Fruit fly (Drosophila melanogaster) whole organism, embryonic: ENCODE results near the gene Zwilch.

Source experiments
- Atf-2 ChIP-seq: fragments of 200-800 bp; sonication (Bioruptor generic); optimal IDR thresholded peaks from 2 replicates; lab custom pipeline; 2016; ENCODE audit warnings: missing biosample characterization, missing genetic modification characterization
- Blimp-1 ChIP-seq: fragments of 200-800 bp; sonication (Bioruptor generic); optimal IDR thresholded peaks from 3 replicates; lab custom pipeline; 2018; ENCODE audit warnings: missing biosample characterization, missing genetic modification characterization, mild to moderate bottlenecking, moderate library complexity, missing genetic modification reagents
- CG1024 ChIP-seq: fragments of 200-800 bp; sonication (Bioruptor generic); IDR thresholded peaks from 2 replicates; pipeline ENCODE4 v1.3.6; 2022; ENCODE audit warnings: missing biosample characterization, missing genetic modification characterization
- CG10979 ChIP-seq: fragments of 200-800 bp; sonication (Bioruptor generic); optimal IDR thresholded peaks from 2 replicates; lab custom pipeline; 2018; ENCODE audit warnings: missing biosample characterization, mild to moderate bottlenecking, missing genetic modification characterization, moderate library complexity
- CG11093 ChIP-seq: fragments of 200-800 bp; sonication (Bioruptor generic); IDR thresholded peaks from 3 replicates; pipeline ENCODE4 v1.3.6; 2022; ENCODE audit warnings: missing biosample characterization, missing genetic modification characterization
- CG11695 ChIP-seq: fragments of 200-800 bp; sonication (Bioruptor generic); IDR thresholded peaks from 3 replicates; pipeline ENCODE4 v1.3.6; 2022; ENCODE audit warnings: missing biosample characterization, missing genetic modification characterization
- CG11723 ChIP-seq: fragments of 200-800 bp; sonication (Bioruptor generic); optimal IDR thresholded peaks from 2 replicates; lab custom pipeline; 2017; ENCODE audit warnings: missing biosample characterization, mild to moderate bottlenecking, missing genetic modification characterization
- CG1233 ChIP-seq: fragments of 200-800 bp; sonication (Bioruptor generic); optimal IDR thresholded peaks from 4 replicates; lab custom pipeline; 2018; ENCODE audit warnings: missing biosample characterization, mild to moderate bottlenecking, missing genetic modification characterization
- CG13287 ChIP-seq: fragments of 200-800 bp; sonication (Bioruptor generic); IDR thresholded peaks from 2 replicates; pipeline ENCODE4 v1.3.6; 2022; ENCODE audit warnings: missing biosample characterization, missing genetic modification characterization; ENCODE audit not compliant: partially characterized antibody
- CG1529 ChIP-seq: fragments of 200-800 bp; sonication (Bioruptor generic); optimal IDR thresholded peaks from 3 replicates; lab custom pipeline; 2018; ENCODE audit warnings: missing biosample characterization, missing genetic modification characterization
- CG30020 ChIP-seq: fragments of 200-800 bp; optimal IDR thresholded peaks from 2 replicates; lab custom pipeline; 2019; ENCODE audit warnings: missing biosample characterization, mild to moderate bottlenecking, missing genetic modification characterization, moderate library complexity
- CG3065 ChIP-seq: fragments of 200-800 bp; sonication (Bioruptor generic); optimal IDR thresholded peaks from 2 replicates; lab custom pipeline; 2016; ENCODE audit warnings: missing biosample characterization, missing genetic modification characterization
- CG33557 ChIP-seq: fragments of 200-800 bp; sonication (Bioruptor generic); optimal IDR thresholded peaks from 2 replicates; lab custom pipeline; 2019; ENCODE audit warnings: missing biosample characterization, mild to moderate bottlenecking, missing genetic modification characterization, moderate library complexity
- CG4424 ChIP-seq: fragments of 200-800 bp; sonication (Bioruptor generic); optimal IDR thresholded peaks from 3 replicates; lab custom pipeline; 2016; ENCODE audit warnings: missing biosample characterization, missing genetic modification characterization
- CG4854 ChIP-seq: fragments of 200-800 bp; sonication (Bioruptor generic); optimal IDR thresholded peaks from 2 replicates; lab custom pipeline; 2016; ENCODE audit warnings: missing biosample characterization, missing genetic modification characterization, inconsistent platforms
- CG5180 ChIP-seq: fragments of 200-800 bp; sonication (Bioruptor generic); optimal IDR thresholded peaks from 3 replicates; lab custom pipeline; 2017; ENCODE audit warnings: missing biosample characterization, missing genetic modification characterization, mild to moderate bottlenecking, moderate library complexity, missing genetic modification reagents
- CG5953 ChIP-seq: fragments of 200-800 bp; sonication (Bioruptor generic); IDR thresholded peaks from 2 replicates; pipeline ENCODE4 v1.3.6; 2022; ENCODE audit warnings: missing biosample characterization, missing genetic modification characterization
- CG7745 ChIP-seq: fragments of 200-800 bp; sonication (Bioruptor generic); optimal IDR thresholded peaks from 2 replicates; lab custom pipeline; 2018; ENCODE audit warnings: missing biosample characterization, mild to moderate bottlenecking, missing genetic modification characterization, moderate library complexity
- CG8089 ChIP-seq: fragments of 200-800 bp; sonication (Bioruptor generic); optimal IDR thresholded peaks from 3 replicates; lab custom pipeline; 2016; ENCODE audit warnings: missing biosample characterization, missing genetic modification characterization
- CG9876 ChIP-seq: fragments of 200-800 bp; sonication (Bioruptor generic); optimal IDR thresholded peaks from 2 replicates; lab custom pipeline; 2016; ENCODE audit warnings: missing biosample characterization, missing genetic modification characterization
- Camta ChIP-seq: fragments of 200-800 bp; sonication (Bioruptor generic); optimal IDR thresholded peaks from 2 replicates; lab custom pipeline; 2016; ENCODE audit warnings: missing biosample characterization, missing genetic modification characterization
- CkIIα-i1 ChIP-seq: fragments of 200-800 bp; sonication (Bioruptor generic); IDR thresholded peaks from 2 replicates; pipeline ENCODE4 v1.3.6; 2022; ENCODE audit warnings: missing biosample characterization, missing genetic modification characterization
- Fer2 ChIP-seq: fragments of 200-800 bp; sonication (Bioruptor generic); optimal IDR thresholded peaks from 2 replicates; lab custom pipeline; 2018; ENCODE audit warnings: missing biosample characterization, mild to moderate bottlenecking, missing genetic modification characterization, moderate library complexity
- HHEX ChIP-seq: fragments of 200-800 bp; sonication (Bioruptor generic); optimal IDR thresholded peaks from 3 replicates; lab custom pipeline; 2017; ENCODE audit warnings: missing biosample characterization, mild to moderate bottlenecking, missing genetic modification characterization, missing genetic modification reagents
- HLH3B ChIP-seq: fragments of 200-800 bp; sonication (Bioruptor generic); IDR thresholded peaks from 2 replicates; pipeline ENCODE4 v1.3.6; 2022; ENCODE audit warnings: missing biosample characterization, missing genetic modification characterization
- HLH4C ChIP-seq: fragments of 200-800 bp; sonication (Bioruptor generic); IDR thresholded peaks from 3 replicates; pipeline ENCODE4 v1.3.6; 2022; ENCODE audit warnings: missing biosample characterization, missing genetic modification characterization; ENCODE audit not compliant: partially characterized antibody
- HLH54F ChIP-seq: fragments of 200-800 bp; sonication (Bioruptor generic); optimal IDR thresholded peaks from 3 replicates; lab custom pipeline; 2016; ENCODE audit warnings: missing biosample characterization, missing genetic modification characterization
- HmgD ChIP-seq: fragments of 200-800 bp; sonication (Bioruptor generic); optimal IDR thresholded peaks from 3 replicates; lab custom pipeline; 2016; ENCODE audit warnings: missing biosample characterization, missing genetic modification characterization
- NC2α ChIP-seq: fragments of 200-800 bp; sonication (Bioruptor generic); optimal IDR thresholded peaks from 2 replicates; lab custom pipeline; 2016; ENCODE audit warnings: missing biosample characterization, missing genetic modification characterization
- Oaz ChIP-seq: fragments of 200-800 bp; sonication (Bioruptor generic); IDR thresholded peaks from 2 replicates; pipeline ENCODE4 v1.3.6; 2022; ENCODE audit warnings: missing biosample characterization, missing genetic modification characterization
- Stat92E ChIP-seq, 3 experiments: fragments of >200 bp in 2 of 3; fragments of 200-800 bp in 1 of 3; sonication (Bioruptor generic) in 1 of 3; optimal IDR thresholded peaks; 2 replicates each; lab custom pipeline; 2017 to 2019; ENCODE audit warnings: missing biosample characterization in 3 of 3, missing genetic modification characterization in 3 of 3, mild to moderate bottlenecking in 1 of 3, moderate library complexity in 1 of 3
- Xrp1 ChIP-seq: fragments of 200-800 bp; sonication (Bioruptor generic); IDR thresholded peaks from 2 replicates; pipeline ENCODE4 v1.3.6; 2022; ENCODE audit warnings: missing biosample characterization, missing genetic modification characterization
- bbx ChIP-seq: fragments of 200-800 bp; sonication (Bioruptor generic); IDR thresholded peaks from 2 replicates; pipeline ENCODE4 v1.3.6; 2022; ENCODE audit warnings: missing biosample characterization, missing genetic modification characterization; ENCODE audit not compliant: partially characterized antibody
- bcd ChIP-seq: fragments of 200-800 bp; sonication (Bioruptor generic); optimal IDR thresholded peaks from 2 replicates; lab custom pipeline; 2017; ENCODE audit warnings: missing biosample characterization, mild to moderate bottlenecking, missing genetic modification characterization
- cad ChIP-seq: fragments of >200 bp; optimal IDR thresholded peaks from 2 replicates; lab custom pipeline; 2017; ENCODE audit warnings: missing biosample characterization, missing genetic modification characterization
- cg ChIP-seq: fragments of 200-800 bp; sonication (Bioruptor generic); optimal IDR thresholded peaks from 3 replicates; lab custom pipeline; 2019; ENCODE audit warnings: missing biosample characterization, mild to moderate bottlenecking, missing genetic modification characterization, moderate library complexity
- dimm ChIP-seq: fragments of 200-800 bp; sonication (Bioruptor generic); IDR thresholded peaks from 2 replicates; pipeline ENCODE4 v1.3.6; 2022; ENCODE audit warnings: missing biosample characterization, missing genetic modification characterization
- dmrt99B ChIP-seq: fragments of 200-800 bp; sonication (Bioruptor generic); optimal IDR thresholded peaks from 2 replicates; lab custom pipeline; 2018; ENCODE audit warnings: missing biosample characterization, mild to moderate bottlenecking, missing genetic modification characterization, moderate library complexity
- exex ChIP-seq: fragments of 200-800 bp; sonication (Bioruptor generic); optimal IDR thresholded peaks from 4 replicates; lab custom pipeline; 2018; ENCODE audit warnings: missing biosample characterization, mild to moderate bottlenecking, missing genetic modification characterization, moderate library complexity
- gcm ChIP-seq: fragments of 200-800 bp; sonication (Bioruptor generic); optimal IDR thresholded peaks from 2 replicates; lab custom pipeline; 2019; ENCODE audit warnings: missing biosample characterization, mild to moderate bottlenecking, missing genetic modification characterization, moderate library complexity
- h ChIP-seq: fragments of >200 bp; optimal IDR thresholded peaks from 2 replicates; lab custom pipeline; 2017
- lmd ChIP-seq: fragments of 200-800 bp; sonication (Bioruptor generic); IDR thresholded peaks from 2 replicates; pipeline ENCODE4 v1.3.6; 2022; ENCODE audit warnings: missing biosample characterization, missing genetic modification characterization
- luna ChIP-seq: fragments of 200-800 bp; sonication (Bioruptor generic); optimal IDR thresholded peaks from 2 replicates; lab custom pipeline; 2016; ENCODE audit warnings: missing biosample characterization, missing genetic modification characterization
- mld ChIP-seq: fragments of 200-800 bp; sonication (Bioruptor generic); IDR thresholded peaks from 3 replicates; pipeline ENCODE4 v1.3.6; 2022; ENCODE audit warnings: missing biosample characterization, missing genetic modification characterization; ENCODE audit not compliant: partially characterized antibody
- org-1 ChIP-seq: fragments of 200-800 bp; sonication (Bioruptor generic); optimal IDR thresholded peaks from 2 replicates; lab custom pipeline; 2017; ENCODE audit warnings: missing biosample characterization, missing genetic modification characterization
- pb ChIP-seq: fragments of 200-800 bp; sonication (Bioruptor generic); optimal IDR thresholded peaks from 3 replicates; lab custom pipeline; 2016; ENCODE audit warnings: missing biosample characterization, missing genetic modification characterization
- phol ChIP-seq: fragments of 200-800 bp; sonication (Bioruptor generic); optimal IDR thresholded peaks from 3 replicates; lab custom pipeline; 2018; ENCODE audit warnings: missing biosample characterization, mild to moderate bottlenecking, missing genetic modification characterization, moderate library complexity
- schlank ChIP-seq: fragments of 200-800 bp; sonication (Bioruptor generic); optimal IDR thresholded peaks from 2 replicates; lab custom pipeline; 2018; ENCODE audit warnings: missing biosample characterization, mild to moderate bottlenecking, missing genetic modification characterization
- sens-2 ChIP-seq: fragments of 200-800 bp; sonication (Bioruptor generic); IDR thresholded peaks from 2 replicates; pipeline ENCODE4 v1.3.6; 2022; ENCODE audit warnings: missing biosample characterization, missing genetic modification characterization
- sna ChIP-seq: fragments of 200-800 bp; sonication (Bioruptor generic); IDR thresholded peaks from 2 replicates; pipeline ENCODE4 v1.3.6; 2022; ENCODE audit warnings: missing biosample characterization, missing genetic modification characterization; ENCODE audit not compliant: partially characterized antibody
- usp ChIP-seq: fragments of >200 bp; optimal IDR thresholded peaks from 2 replicates; lab custom pipeline; 2017; ENCODE audit warnings: missing biosample characterization, missing genetic modification characterization
- zen ChIP-seq: fragments of 200-800 bp; sonication (Bioruptor generic); optimal IDR thresholded peaks from 3 replicates; lab custom pipeline; 2018; ENCODE audit warnings: missing biosample characterization, mild to moderate bottlenecking, missing genetic modification characterization, moderate library complexity

The Zwilch gene

DNA sequence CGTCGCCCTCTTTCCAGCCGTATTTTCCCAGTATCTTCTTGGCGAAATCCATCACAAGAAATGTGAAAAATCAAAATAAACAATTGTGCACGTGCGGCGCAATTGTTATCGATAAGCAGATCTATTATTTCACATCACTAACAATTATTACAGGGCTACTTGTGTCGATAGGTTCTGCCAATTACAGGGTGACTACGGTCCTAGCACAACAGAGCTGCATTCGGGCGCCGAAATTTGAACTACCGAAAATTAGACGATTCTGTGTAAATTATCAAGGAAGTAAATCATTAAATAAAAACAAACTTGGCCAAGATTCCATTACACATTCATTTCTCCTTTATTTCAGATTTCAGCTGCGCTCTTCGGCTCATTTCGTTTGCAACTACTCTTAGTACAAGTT is 2.7 kb upstream of the Zwilch start, which contains the start of gene CG15561 (continued):
- TF ChIP-seq Xrp1 (no peak), CG5180 (GFP tag; lab: Kevin White, UChicago) (no peak), lmd (GFP tag; lab: Robert Waterston, UW) (no peak), HmgD (GFP tag; lab: Kevin White, UChicago) (peak; percentile 0), CG9876 (peak; percentile 27), sens-2 (GFP tag; lab: Robert Waterston, UW) (no peak), dmrt99B (tag; lab: Kevin White, UChicago) (no peak), CG10979 (peak; percentile 30), phol (tag; lab: Kevin White, UChicago) (peak; percentile 25), org-1 (GFP tag; lab: Kevin White, UChicago) (peak; percentile 7), CG33557 (GFP tag; lab: Kevin White, UChicago) (peak; percentile 66), HLH3B (no peak), CG8089 (peak; percentile 29), CkIIα-i1 (GFP tag; lab: Robert Waterston, UW) (no peak), HHEX (peak; percentile 23), CG5953 (GFP tag; lab: Robert Waterston, UW) (no peak), zen (peak; percentile 43), Fer2 (tag; lab: Kevin White, UChicago) (no peak), CG11093 (no peak), Stat92E (GFP tag; optimal IDR thresholded peaks at IDR 0.05; lab: Kevin White, UChicago) (peak in 1 of 3 experiments; percentile 31), CG4424 (GFP tag; lab: Kevin White, UChicago) (no peak), mld (GFP tag; lab: Robert Waterston, UW) (no peak), Camta (peak; percentile 54), cg (no peak), dimm (no peak), CG1024 (no peak), schlank (tag; lab: Kevin White, UChicago) (no peak), NC2α (no peak), exex (no peak), sna (no peak), HLH54F (GFP tag; lab: Kevin White, UChicago) (peak; percentile 46), bcd (peak; percentile 50), CG4854 (GFP tag; lab: Kevin White, UChicago) (no peak), pb (GFP tag; lab: Kevin White, UChicago) (peak; percentile 48), CG11723 (no peak), luna (GFP tag; lab: Kevin White, UChicago) (no peak), gcm (GFP tag; lab: Kevin White, UChicago) (no peak), Oaz (GFP tag; lab: Robert Waterston, UW) (no peak), Blimp-1 (GFP tag; lab: Kevin White, UChicago) (no peak), Atf-2 (no peak), CG1233 (peak; percentile 49), HLH4C (GFP tag; lab: Robert Waterston, UW) (no peak), CG7745 (tag; lab: Kevin White, UChicago) (no peak), CG1529 (GFP tag; lab: Kevin White, UChicago) (peak; percentile 34), CG11695 (no peak), usp (GFP tag; lab: Kevin White, UChicago) (no peak), CG30020 (peak; percentile 64), CG3065 (GFP tag; lab: Kevin White, UChicago) (no peak), bbx (GFP tag; lab: Robert Waterston, UW) (no peak), CG13287 (GFP tag; lab: Robert Waterston, UW) (no peak), h (no peak), cad (GFP tag; lab: Kevin White, UChicago) (peak; percentile 80)
